Worm (Caenorhabditis elegans) whole organism, L2 larva: Measurements from ENCODE around the gene F31F7.1.

ENCODE experiments used
- C34F6.9 ChIP-seq: fragments of 150-350 bp; optimal IDR thresholded peaks from 2 replicates; lab custom pipeline; 2014; ENCODE audit warnings: missing biosample characterization, missing genetic modification characterization
- F13H6.1 ChIP-seq: sonication (generic microtip); optimal IDR thresholded peaks from 2 replicates; lab custom pipeline; 2016; ENCODE audit warnings: missing genetic modification characterization, missing compliant biosample characterization
- R02D3.7 ChIP-seq: fragments of 150-350 bp; optimal IDR thresholded peaks from 2 replicates; lab custom pipeline; 2014; ENCODE audit warnings: missing biosample characterization, missing genetic modification characterization
- Y55F3AM.14 ChIP-seq: fragments of 200-800 bp; sonication (Bioruptor generic); optimal IDR thresholded peaks from 2 replicates; lab custom pipeline; 2018; ENCODE audit warnings: mild to moderate bottlenecking, missing genetic modification characterization, missing compliant biosample characterization
- ZK546.5 ChIP-seq: sonication (generic microtip); optimal IDR thresholded peaks from 2 replicates; lab custom pipeline; 2017; ENCODE audit warnings: missing biosample characterization, missing genetic modification characterization
- alr-1 ChIP-seq: fragments of 150-350 bp; optimal IDR thresholded peaks from 2 replicates; lab custom pipeline; 2014; ENCODE audit warnings: missing biosample characterization, missing genetic modification characterization
- ama-1 ChIP-seq: fragments of 150-350 bp; optimal IDR thresholded peaks from 2 replicates; lab custom pipeline; 2018; ENCODE audit warnings: inconsistent platforms
- blmp-1 ChIP-seq: sonication (generic microtip); optimal IDR thresholded peaks from 2 replicates; lab custom pipeline; 2017; ENCODE audit warnings: missing genetic modification characterization, mild to moderate bottlenecking, missing compliant biosample characterization, antibody characterized with exemption, moderate library complexity; ENCODE audit not compliant: insufficient read depth
- ceh-16 ChIP-seq: fragments of 150-350 bp; optimal IDR thresholded peaks from 2 replicates; lab custom pipeline; 2014; ENCODE audit warnings: missing biosample characterization, missing genetic modification characterization
- ceh-82 ChIP-seq: fragments of 150-350 bp; optimal IDR thresholded peaks from 2 replicates; lab custom pipeline; 2014; ENCODE audit warnings: missing biosample characterization, missing genetic modification characterization
- crh-2 ChIP-seq: sonication (generic microtip); optimal IDR thresholded peaks from 2 replicates; lab custom pipeline; 2017; ENCODE audit warnings: missing biosample characterization, missing genetic modification characterization
- dmd-4 ChIP-seq: sonication (generic microtip); optimal IDR thresholded peaks from 2 replicates; lab custom pipeline; 2017; ENCODE audit warnings: missing biosample characterization, missing genetic modification characterization
- egl-27 ChIP-seq: sonication (generic microtip); optimal IDR thresholded peaks from 3 replicates; lab custom pipeline; 2017; ENCODE audit warnings: missing biosample characterization, missing genetic modification reagents, missing genetic modification characterization
- elt-1 ChIP-seq: fragments of 150-350 bp; optimal IDR thresholded peaks from 2 replicates; lab custom pipeline; 2014; ENCODE audit warnings: missing biosample characterization, missing genetic modification characterization
- elt-3 ChIP-seq: sonication (generic microtip); optimal IDR thresholded peaks from 2 replicates; lab custom pipeline; 2017; ENCODE audit warnings: missing biosample characterization, missing genetic modification characterization
- fos-1 ChIP-seq: fragments of 150-350 bp; optimal IDR thresholded peaks from 2 replicates; lab custom pipeline; 2014; ENCODE audit warnings: missing biosample characterization, missing genetic modification characterization
- gmeb-1 ChIP-seq: fragments of 150-350 bp; optimal IDR thresholded peaks from 2 replicates; lab custom pipeline; 2014; ENCODE audit warnings: missing biosample characterization, missing genetic modification characterization
- lin-11 ChIP-seq: fragments of 150-350 bp; sonication (generic microtip); optimal IDR thresholded peaks from 2 replicates; lab custom pipeline; 2014; ENCODE audit warnings: missing biosample characterization, missing genetic modification characterization, inconsistent platforms, mixed read lengths
- lin-13 ChIP-seq: fragments of 150-350 bp; optimal IDR thresholded peaks from 2 replicates; lab custom pipeline; 2014; ENCODE audit warnings: missing biosample characterization, missing genetic modification reagents, missing genetic modification characterization
- lin-39 ChIP-seq: fragments of 150-350 bp; optimal IDR thresholded peaks from 2 replicates; lab custom pipeline; 2014; ENCODE audit warnings: missing biosample characterization, missing genetic modification reagents, missing genetic modification characterization
- lsy-2 ChIP-seq, 2 experiments: fragments of 150-350 bp in 1 of 2; sonication (generic microtip) in 1 of 2; optimal IDR thresholded peaks; 2 replicates each; lab custom pipeline; 2014 to 2017; ENCODE audit warnings: missing biosample characterization in 2 of 2, missing genetic modification characterization in 2 of 2
- mab-5 ChIP-seq: fragments of 150-350 bp; optimal IDR thresholded peaks from 2 replicates; lab custom pipeline; 2014; ENCODE audit warnings: missing biosample characterization, missing genetic modification characterization
- mbf-1 ChIP-seq: sonication (generic microtip); optimal IDR thresholded peaks from 2 replicates; lab custom pipeline; 2017; ENCODE audit warnings: missing biosample characterization, missing genetic modification characterization
- mdl-1 ChIP-seq, 2 experiments: fragments of 150-350 bp in 1 of 2; sonication (generic microtip) in 1 of 2; optimal IDR thresholded peaks; 2 replicates each; lab custom pipeline; 2017; ENCODE audit warnings: missing biosample characterization in 2 of 2, missing genetic modification characterization in 2 of 2
- nhr-10 ChIP-seq: sonication (generic microtip); optimal IDR thresholded peaks from 2 replicates; lab custom pipeline; 2017; ENCODE audit warnings: missing biosample characterization, missing genetic modification characterization
- nhr-11 ChIP-seq: fragments of 150-350 bp; optimal IDR thresholded peaks from 2 replicates; lab custom pipeline; 2014; ENCODE audit warnings: missing biosample characterization, missing genetic modification characterization
- nhr-12 ChIP-seq: fragments of 150-350 bp; optimal IDR thresholded peaks from 2 replicates; lab custom pipeline; 2014; ENCODE audit warnings: missing biosample characterization, missing genetic modification characterization
- nhr-129 ChIP-seq: fragments of 150-350 bp; optimal IDR thresholded peaks from 2 replicates; lab custom pipeline; 2014; ENCODE audit warnings: missing biosample characterization, missing genetic modification characterization
- nhr-21 ChIP-seq: fragments of 150-350 bp; optimal IDR thresholded peaks from 2 replicates; lab custom pipeline; 2014; ENCODE audit warnings: missing biosample characterization, missing genetic modification characterization
- nhr-23 ChIP-seq: fragments of 150-350 bp; optimal IDR thresholded peaks from 2 replicates; lab custom pipeline; 2014; ENCODE audit warnings: missing biosample characterization, missing genetic modification reagents, missing genetic modification characterization
- nhr-237 ChIP-seq: fragments of 150-350 bp; optimal IDR thresholded peaks from 2 replicates; lab custom pipeline; 2014; ENCODE audit warnings: missing biosample characterization, missing genetic modification characterization
- nhr-25 ChIP-seq: fragments of 150-350 bp; sonication (generic microtip); optimal IDR thresholded peaks from 3 replicates; lab custom pipeline; 2014; ENCODE audit warnings: missing biosample characterization, missing genetic modification characterization
- nhr-6 ChIP-seq: fragments of 150-350 bp; optimal IDR thresholded peaks from 2 replicates; lab custom pipeline; 2014; ENCODE audit warnings: missing biosample characterization, missing genetic modification characterization
- sem-4 ChIP-seq: fragments of 150-350 bp; optimal IDR thresholded peaks from 2 replicates; lab custom pipeline; 2014; ENCODE audit warnings: missing biosample characterization, missing genetic modification reagents, missing genetic modification characterization
- skn-1 ChIP-seq: sonication (generic microtip); optimal IDR thresholded peaks from 2 replicates; lab custom pipeline; 2017; ENCODE audit warnings: missing biosample characterization, missing genetic modification characterization
- sma-3 ChIP-seq: sonication (generic microtip); optimal IDR thresholded peaks from 2 replicates; lab custom pipeline; 2016; ENCODE audit warnings: missing genetic modification reagents, missing genetic modification characterization, missing compliant biosample characterization
- sma-9 ChIP-seq, 2 experiments: fragments of 150-350 bp in 1 of 2; sonication (generic microtip) in 1 of 2; optimal IDR thresholded peaks; 2 replicates each; lab custom pipeline; 2014 to 2016; ENCODE audit warnings: missing genetic modification characterization in 2 of 2, mild to moderate bottlenecking in 1 of 2, missing biosample characterization in 1 of 2, missing compliant biosample characterization in 1 of 2, missing genetic modification reagents in 1 of 2, moderate library complexity in 1 of 2
- snpc-4 ChIP-seq: fragments of 150-350 bp; optimal IDR thresholded peaks from 2 replicates; lab custom pipeline; 2014; ENCODE audit warnings: missing biosample characterization, missing genetic modification characterization
- unc-39 ChIP-seq: fragments of 150-350 bp; optimal IDR thresholded peaks from 2 replicates; lab custom pipeline; 2014; ENCODE audit warnings: missing biosample characterization, missing genetic modification characterization
- unc-55 ChIP-seq: fragments of 150-350 bp; sonication (generic microtip); optimal IDR thresholded peaks from 3 replicates; lab custom pipeline; 2014; ENCODE audit warnings: missing biosample characterization, missing genetic modification reagents, missing genetic modification characterization
- unc-62 ChIP-seq: fragments of 150-350 bp; optimal IDR thresholded peaks from 2 replicates; lab custom pipeline; 2014; ENCODE audit warnings: missing biosample characterization, missing genetic modification reagents, missing genetic modification characterization
- zag-1 ChIP-seq: fragments of 150-350 bp; optimal IDR thresholded peaks from 2 replicates; lab custom pipeline; 2014; ENCODE audit warnings: missing biosample characterization, missing genetic modification characterization
- ztf-1 ChIP-seq: fragments of 200-800 bp; sonication (Bioruptor generic); conservative IDR thresholded peaks from 2 replicates; pipeline ENCODE4 v1.3.6; 2022; ENCODE audit warnings: missing genetic modification characterization, missing compliant biosample characterization
- ztf-11 ChIP-seq: sonication (generic microtip); optimal IDR thresholded peaks from 2 replicates; lab custom pipeline; 2017; ENCODE audit warnings: missing biosample characterization, missing genetic modification characterization
- ztf-4 ChIP-seq: fragments of 150-350 bp; optimal IDR thresholded peaks from 2 replicates; lab custom pipeline; 2014; ENCODE audit warnings: missing biosample characterization, missing genetic modification characterization

F31F7.1 gene

DNA sequence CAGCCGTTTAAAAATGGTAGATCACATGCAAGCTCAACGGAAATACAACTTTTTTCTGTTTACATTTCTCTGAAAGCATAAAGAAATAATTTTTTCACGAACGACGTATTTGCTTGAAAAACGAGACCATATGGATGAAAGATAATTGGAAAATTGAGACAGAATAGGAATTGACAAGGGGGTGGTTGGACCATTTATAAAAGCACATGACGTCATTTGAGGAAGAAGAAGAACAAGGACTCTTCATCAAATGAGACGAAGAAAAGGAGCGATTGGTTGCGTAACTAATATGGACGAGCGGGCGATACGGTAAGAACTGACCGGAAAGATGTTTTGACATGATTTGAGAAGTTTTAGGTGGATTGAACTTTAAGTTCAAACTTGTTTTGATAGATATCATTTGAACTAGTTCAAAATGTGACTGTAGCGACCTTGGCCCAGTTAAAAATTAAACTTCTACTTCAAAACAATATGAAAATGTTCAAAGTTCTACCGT is 47.8 kb upstream of the F31F7.1 start:
- no peak for TF ChIP-seq mdl-1 (tag; optimal IDR thresholded peaks at IDR 0.05; lab: Kevin White, UChicago)
- TF ChIP-seq blmp-1 (tag; lab: Kevin White, UChicago): peak; percentile 17
- TF ChIP-seq ZK546.5 (tag; lab: Kevin White, UChicago): no peak
- TF ChIP-seq snpc-4 (tag; lab: Kevin White, UChicago): no peak
- TF ChIP-seq sma-3 (GFP tag; lab: Kevin White, UChicago): peak; percentile 69
- peak; percentile 45 for TF ChIP-seq unc-62 (GFP tag; lab: Kevin White, UChicago)
- peak; percentile 72 for TF ChIP-seq crh-2 (tag; lab: Kevin White, UChicago)
- peak; percentile 69 for TF ChIP-seq egl-27 (tag; lab: Kevin White, UChicago)
- peak; percentile 63 for TF ChIP-seq zag-1 (tag; lab: Kevin White, UChicago)
- peak in 1 of 2 experiments; percentile 54 for TF ChIP-seq lsy-2 (tag; optimal IDR thresholded peaks at IDR 0.05; lab: Kevin White, UChicago)
- TF ChIP-seq nhr-6 (tag; lab: Kevin White, UChicago): peak; percentile 6
- peak; percentile 31 for TF ChIP-seq C34F6.9
- TF ChIP-seq sma-9 (GFP tag; optimal IDR thresholded peaks at IDR 0.05; lab: Kevin White, UChicago): peak; percentile 76
- peak; percentile 39 for TF ChIP-seq sma-9 (tag; optimal IDR thresholded peaks at IDR 0.05; lab: Kevin White, UChicago)
- peak; percentile 76 for TF ChIP-seq nhr-129 (tag; lab: Kevin White, UChicago)
- peak; percentile 32 for TF ChIP-seq nhr-21
- TF ChIP-seq nhr-10 (tag; lab: Kevin White, UChicago): no peak
- peak; percentile 24 for TF ChIP-seq unc-55 (GFP tag; lab: Kevin White, UChicago)
- TF ChIP-seq ama-1 (lab: Kevin White, UChicago): peak; percentile 86
- TF ChIP-seq ztf-4: peak; percentile 29

ce11 chrV:6228920-6229456 is 47.3 kb upstream of the F31F7.1 start:
- TF ChIP-seq C34F6.9 (peak; percentile 7), lsy-2 (tag; optimal IDR thresholded peaks at IDR 0.05; lab: Kevin White, UChicago) (no peak)

DNA sequence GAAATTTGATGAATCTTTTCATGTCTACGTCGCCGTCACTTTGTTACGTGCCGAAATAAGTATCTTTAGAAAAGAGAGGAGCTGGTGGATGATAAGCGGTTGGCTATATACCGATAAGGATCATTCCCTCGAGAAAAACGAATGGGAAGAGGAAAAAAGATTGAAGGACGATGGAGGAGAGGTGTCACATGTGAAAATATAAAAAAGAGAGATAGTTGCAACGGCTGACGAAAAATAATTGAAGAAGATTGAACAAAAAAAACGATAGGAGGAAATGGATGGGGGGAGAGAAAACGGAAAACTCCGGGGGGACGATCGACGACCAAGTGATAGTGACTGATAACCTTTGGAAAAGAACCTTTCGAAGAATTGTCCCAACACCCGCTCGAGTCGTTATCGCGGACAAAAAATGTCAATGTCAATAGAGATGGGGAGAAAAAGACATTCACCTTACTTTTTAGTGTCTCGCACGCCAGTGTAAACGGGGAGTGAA is 46.7 kb upstream of the F31F7.1 start:
- TF ChIP-seq nhr-6 (tag; lab: Kevin White, UChicago): peak; percentile 6
- TF ChIP-seq ztf-11 (tag; lab: Kevin White, UChicago): no peak
- TF ChIP-seq elt-1 (tag; lab: Kevin White, UChicago): peak; percentile 46
- TF ChIP-seq mdl-1 (tag; optimal IDR thresholded peaks at IDR 0.05; lab: Kevin White, UChicago): peak in 1 of 2 experiments; percentile 75
- peak; percentile 85 for TF ChIP-seq sma-3 (GFP tag; lab: Kevin White, UChicago)
- no peak for TF ChIP-seq nhr-11 (tag; lab: Kevin White, UChicago)
- no peak for TF ChIP-seq unc-55 (GFP tag; lab: Kevin White, UChicago)
- TF ChIP-seq F13H6.1 (tag; lab: Kevin White, UChicago): peak; percentile 88
- peak; percentile 91 for TF ChIP-seq nhr-21
- no peak for TF ChIP-seq mbf-1
- peak; percentile 66 for TF ChIP-seq blmp-1 (tag; lab: Kevin White, UChicago)
- TF ChIP-seq ama-1 (lab: Kevin White, UChicago): peak; percentile 20
- TF ChIP-seq nhr-129 (tag; lab: Kevin White, UChicago): peak; percentile 89
- TF ChIP-seq egl-27 (tag; lab: Kevin White, UChicago): peak; percentile 85
- peak; percentile 88 for TF ChIP-seq sma-9 (GFP tag; optimal IDR thresholded peaks at IDR 0.05; lab: Kevin White, UChicago)
- TF ChIP-seq sma-9 (tag; optimal IDR thresholded peaks at IDR 0.05; lab: Kevin White, UChicago): no peak
- TF ChIP-seq ztf-4: peak; percentile 61
- no peak for TF ChIP-seq nhr-237 (tag; lab: Kevin White, UChicago)
- TF ChIP-seq skn-1 (tag; lab: Kevin White, UChicago): no peak
- TF ChIP-seq lin-39 (tag; lab: Kevin White, UChicago): no peak
- TF ChIP-seq unc-39 (tag; lab: Kevin White, UChicago): no peak
- TF ChIP-seq C34F6.9: peak; percentile 47
- peak; percentile 54 for TF ChIP-seq nhr-10 (tag; lab: Kevin White, UChicago)
- TF ChIP-seq lsy-2 (tag; optimal IDR thresholded peaks at IDR 0.05; lab: Kevin White, UChicago): peak; percentile 28 to 63
- no peak for TF ChIP-seq elt-3 (tag; lab: Kevin White, UChicago)
- peak; percentile 81 for TF ChIP-seq crh-2 (tag; lab: Kevin White, UChicago)
- TF ChIP-seq snpc-4 (tag; lab: Kevin White, UChicago): no peak
- no peak for TF ChIP-seq lin-13 (GFP tag; lab: Kevin White, UChicago)
- TF ChIP-seq ceh-82 (tag; lab: Kevin White, UChicago): no peak
- no peak for TF ChIP-seq R02D3.7 (tag; lab: Kevin White, UChicago)
- TF ChIP-seq alr-1: no peak
- peak; percentile 87 for TF ChIP-seq fos-1 (tag; lab: Kevin White, UChicago)
- peak; percentile 76 for TF ChIP-seq sem-4 (tag; lab: Kevin White, UChicago)
- TF ChIP-seq gmeb-1 (tag; lab: Kevin White, UChicago): peak; percentile 73
- TF ChIP-seq ztf-1 (GFP tag; lab: Robert Waterston, UW): no peak
- TF ChIP-seq Y55F3AM.14 (GFP tag; lab: Kevin White, UChicago): peak; percentile 77
- TF ChIP-seq dmd-4: no peak
- no peak for TF ChIP-seq mab-5 (tag; lab: Kevin White, UChicago)
- no peak for TF ChIP-seq nhr-23 (tag; lab: Kevin White, UChicago)
- peak; percentile 28 for TF ChIP-seq ceh-16 (tag; lab: Kevin White, UChicago)
- no peak for TF ChIP-seq nhr-12 (tag; lab: Kevin White, UChicago)
- TF ChIP-seq nhr-25 (tag; lab: Kevin White, UChicago): peak; percentile 58
- TF ChIP-seq unc-62 (GFP tag; lab: Kevin White, UChicago): peak; percentile 44
- no peak for TF ChIP-seq lin-11
